Worm (Caenorhabditis elegans) whole organism, L4/young adult: ENCODE measurements around the gene pst-1.

ENCODE experiments used
- W03F9.2 ChIP-seq: fragments of 150-350 bp; optimal IDR thresholded peaks from 2 replicates; lab custom pipeline; 2014; ENCODE audit warnings: missing biosample characterization, missing genetic modification characterization
- dao-5 ChIP-seq: sonication (generic microtip); optimal IDR thresholded peaks from 2 replicates; lab custom pipeline; 2016; ENCODE audit warnings: missing genotype, missing genetic modification characterization, moderate library complexity, missing compliant biosample characterization
- him-1 ChIP-seq: sonication (generic microtip); optimal IDR thresholded peaks from 2 replicates; lab custom pipeline; 2016; ENCODE audit warnings: missing genotype, missing genetic modification reagents, missing genetic modification characterization, missing compliant biosample characterization

DNA sequence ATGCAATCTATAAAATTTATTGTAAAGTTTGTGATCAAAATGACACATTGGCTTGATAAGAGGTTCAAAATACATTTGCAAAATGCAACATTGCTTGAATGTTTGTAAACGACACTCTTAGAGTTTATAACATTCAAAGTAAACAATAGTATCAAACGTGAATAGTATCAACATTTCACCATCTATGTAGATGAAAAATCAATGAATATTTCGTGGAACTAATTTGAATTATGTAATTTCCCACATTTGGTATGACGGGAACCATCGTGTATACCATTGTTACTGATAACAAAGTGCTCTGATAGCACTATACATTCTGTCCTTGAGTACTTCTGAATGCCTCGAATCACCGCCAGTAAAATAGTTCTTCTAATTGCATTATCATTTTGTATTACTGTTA is 12.7 kb upstream of the pst-1 start, which contains the start of gene galt-1:
- TF ChIP-seq him-1 (tag; lab: Kevin White, UChicago) (no peak), dao-5 (no peak), W03F9.2 (tag; lab: Kevin White, UChicago) (no peak)
